Worm (Caenorhabditis elegans) whole organism, late embryonic: ENCODE data around the gene gst-9.

Experiments
- dve-1 ChIP-seq: sonication (generic microtip); optimal IDR thresholded peaks from 2 replicates; lab custom pipeline; 2017; ENCODE audit warnings: antibody characterized with exemption, mild to moderate bottlenecking, missing genetic modification characterization, missing compliant biosample characterization
- elt-4 ChIP-seq: sonication (generic microtip); optimal IDR thresholded peaks from 2 replicates; lab custom pipeline; 2016; ENCODE audit warnings: missing genetic modification characterization, missing compliant biosample characterization
- hlh-15 ChIP-seq: sonication (generic microtip); optimal IDR thresholded peaks from 2 replicates; lab custom pipeline; 2016; ENCODE audit warnings: missing genetic modification characterization, missing compliant biosample characterization
- hlh-6 ChIP-seq: sonication (generic microtip); optimal IDR thresholded peaks from 2 replicates; lab custom pipeline; 2016; ENCODE audit warnings: missing genotype, missing genetic modification characterization, missing compliant biosample characterization
- lim-6 ChIP-seq: sonication (generic microtip); optimal IDR thresholded peaks from 2 replicates; lab custom pipeline; 2016; ENCODE audit warnings: missing genetic modification characterization, missing compliant biosample characterization
- nfya-1 ChIP-seq: sonication (generic microtip); optimal IDR thresholded peaks from 2 replicates; lab custom pipeline; 2017; ENCODE audit warnings: missing genetic modification characterization, mild to moderate bottlenecking, missing compliant biosample characterization, antibody characterized with exemption, moderate library complexity

DNA sequence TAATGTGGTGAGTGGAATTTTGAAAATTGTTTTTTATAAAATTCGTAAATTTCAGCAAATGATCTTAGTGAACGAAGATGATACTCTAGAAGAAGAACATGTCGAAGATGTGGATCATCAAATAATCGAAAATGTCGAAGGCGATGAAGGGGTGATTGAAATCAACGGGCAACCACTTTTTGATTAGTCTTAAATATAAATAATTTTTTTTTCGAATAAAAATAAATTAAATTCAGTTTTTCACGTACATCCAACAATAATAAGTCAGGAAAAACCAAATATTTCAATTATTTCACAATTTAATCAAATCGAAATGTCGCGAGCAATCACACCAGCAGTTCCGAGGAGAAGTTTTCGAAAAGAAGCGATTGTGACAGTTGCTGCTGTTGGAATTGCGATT is 46.4 kb downstream of the gst-9 start, which contains the start of gene ZK546.4:
- TF ChIP-seq lim-6 (no peak), dve-1 (tag; lab: Kevin White, UChicago) (no peak), elt-4 (tag; lab: Kevin White, UChicago) (no peak), hlh-15 (tag; lab: Kevin White, UChicago) (no peak), hlh-6 (tag; lab: Kevin White, UChicago) (no peak), nfya-1 (tag; lab: Kevin White, UChicago) (no peak)
